Worm (Caenorhabditis elegans): ENCODE results near the gene kbp-2.

ce11 chrIII:4881955-4882354 is 21.7 kb downstream of the kbp-2 start:
- TF ChIP-seq unc-62 (GFP tag; optimal IDR thresholded peaks at IDR 0.05) (no peak), jun-1 (tag; optimal IDR thresholded peaks at IDR 0.05) (no peak), skn-1 (tag; optimal IDR thresholded peaks at IDR 0.05) (no peak), nhr-12 (tag; optimal IDR thresholded peaks at IDR 0.05) (no peak), pha-4 (tag; optimal IDR thresholded peaks at IDR 0.05) (no peak), egl-27 (tag; optimal IDR thresholded peaks at IDR 0.05) (no peak), elt-3 (tag; optimal IDR thresholded peaks at IDR 0.05) (no peak), nhr-77 (tag; optimal IDR thresholded peaks at IDR 0.05) (no peak), zag-1 (tag; optimal IDR thresholded peaks at IDR 0.05) (no peak), nhr-76 (tag; optimal IDR thresholded peaks at IDR 0.05) (no peak), lin-39 (tag; optimal IDR thresholded peaks at IDR 0.05) (no peak), nhr-11 (tag; optimal IDR thresholded peaks at IDR 0.05) (no peak)

Measured in whole organism, L3 larva.